Worm (Caenorhabditis elegans) whole organism, midembryonic: ENCODE measurements around the gene F49C12.5.

Experiments used
- T22C8.4 ChIP-seq: fragments of 200-800 bp; sonication (Bioruptor generic); IDR thresholded peaks from 2 replicates; pipeline ENCODE4 v1.3.6; 2022; ENCODE audit warnings: missing genetic modification characterization, missing compliant biosample characterization
- med-1 ChIP-seq: sonication (generic microtip); optimal IDR thresholded peaks from 2 replicates; lab custom pipeline; 2017; ENCODE audit warnings: missing genetic modification characterization, mild to moderate bottlenecking, missing compliant biosample characterization, antibody characterized with exemption, missing genetic modification reagents; ENCODE audit not compliant: insufficient read depth
- ref-1 ChIP-seq: fragments of 200-800 bp; sonication (Bioruptor generic); conservative IDR thresholded peaks from 2 replicates; pipeline ENCODE4 v1.3.6; 2022; ENCODE audit warnings: missing genetic modification reagents, missing genetic modification characterization, missing compliant biosample characterization
- ztf-23 ChIP-seq: fragments of 200-800 bp; sonication (Bioruptor generic); IDR thresholded peaks from 2 replicates; pipeline ENCODE4 v1.3.6; 2022; ENCODE audit warnings: missing genetic modification reagents, missing genetic modification characterization, missing compliant biosample characterization

ce11 chrIV:9330755-9331154 lies 26.0 kb downstream of the F49C12.5 start, which contains the start of gene nspg-7.1:
- no peak for TF ChIP-seq T22C8.4 (GFP tag; lab: Robert Waterston, UW)
- TF ChIP-seq ref-1 (GFP tag; lab: Robert Waterston, UW) = no peak
- no peak for TF ChIP-seq med-1
- no peak for TF ChIP-seq ztf-23
